Fruit fly (Drosophila melanogaster) whole organism, prepupa: Measurements from ENCODE around the gene CG7739.

Experiments used
- Blimp-1 ChIP-seq: fragments of 200-800 bp; sonication (Bioruptor generic); optimal IDR thresholded peaks from 3 replicates; lab custom pipeline; 2017; ENCODE audit warnings: missing biosample characterization, missing genetic modification characterization, mild to moderate bottlenecking, moderate library complexity, missing genetic modification reagents
- CG10669 ChIP-seq: fragments of 200-800 bp; sonication (Bioruptor generic); optimal IDR thresholded peaks from 3 replicates; lab custom pipeline; 2018; ENCODE audit warnings: missing biosample characterization, mild to moderate bottlenecking, missing genetic modification characterization, moderate library complexity
- CG11294 ChIP-seq: fragments of 200-800 bp; sonication (Bioruptor generic); IDR thresholded peaks from 2 replicates; pipeline ENCODE4 v1.3.6; 2022; ENCODE audit warnings: missing biosample characterization, missing genetic modification characterization
- CG11762 ChIP-seq: fragments of 200-800 bp; sonication (Bioruptor generic); optimal IDR thresholded peaks from 3 replicates; lab custom pipeline; 2016; ENCODE audit warnings: missing biosample characterization, missing genetic modification characterization; ENCODE audit not compliant: insufficient read depth
- CG11902 ChIP-seq: fragments of 200-800 bp; sonication (Bioruptor generic); optimal IDR thresholded peaks from 3 replicates; lab custom pipeline; 2016; ENCODE audit warnings: missing biosample characterization, missing genetic modification characterization
- CG16779 ChIP-seq: fragments of 200-800 bp; sonication (Bioruptor generic); optimal IDR thresholded peaks from 3 replicates; lab custom pipeline; 2017; ENCODE audit warnings: missing biosample characterization, mild to moderate bottlenecking, missing genetic modification characterization
- CG3032 ChIP-seq: fragments of 200-800 bp; optimal IDR thresholded peaks from 2 replicates; lab custom pipeline; 2019; ENCODE audit warnings: missing biosample characterization, mild to moderate bottlenecking, missing genetic modification characterization, moderate library complexity
- CG32006 ChIP-seq: fragments of 200-800 bp; sonication (Bioruptor generic); optimal IDR thresholded peaks from 3 replicates; lab custom pipeline; 2017; ENCODE audit warnings: missing biosample characterization, mild to moderate bottlenecking, missing genetic modification characterization
- CG34406 ChIP-seq: fragments of 200-800 bp; sonication (Bioruptor generic); optimal IDR thresholded peaks from 3 replicates; lab custom pipeline; 2016; ENCODE audit warnings: missing biosample characterization, missing genetic modification characterization
- CG3919 ChIP-seq: fragments of 200-800 bp; sonication (Bioruptor generic); optimal IDR thresholded peaks from 3 replicates; lab custom pipeline; 2016; ENCODE audit warnings: missing biosample characterization, missing genetic modification characterization
- CG4318 ChIP-seq: fragments of 200-800 bp; sonication (Bioruptor generic); optimal IDR thresholded peaks from 3 replicates; lab custom pipeline; 2017; ENCODE audit warnings: missing biosample characterization, mild to moderate bottlenecking, missing genetic modification characterization
- CG6163 ChIP-seq: fragments of 200-800 bp; sonication (Bioruptor generic); IDR thresholded peaks from 3 replicates; pipeline ENCODE4 v1.3.6; 2022; ENCODE audit warnings: missing biosample characterization, missing genetic modification characterization
- CG6276 ChIP-seq: fragments of 200-800 bp; sonication (Bioruptor generic); optimal IDR thresholded peaks from 2 replicates; lab custom pipeline; 2017; ENCODE audit warnings: missing biosample characterization, mild to moderate bottlenecking, missing genetic modification characterization
- CG6792 ChIP-seq: fragments of 200-800 bp; sonication (Bioruptor generic); optimal IDR thresholded peaks from 3 replicates; lab custom pipeline; 2016; ENCODE audit warnings: missing biosample characterization, missing genetic modification characterization
- CG6808 ChIP-seq: fragments of 200-800 bp; sonication (Bioruptor generic); optimal IDR thresholded peaks from 3 replicates; lab custom pipeline; 2017; ENCODE audit warnings: missing biosample characterization, missing genetic modification characterization, mild to moderate bottlenecking, moderate library complexity, missing genetic modification reagents
- CG7368 ChIP-seq: fragments of 200-800 bp; sonication (Bioruptor generic); optimal IDR thresholded peaks from 3 replicates; lab custom pipeline; 2016; ENCODE audit warnings: missing biosample characterization, missing genetic modification characterization
- CG8119 ChIP-seq: fragments of 200-800 bp; sonication (Bioruptor generic); IDR thresholded peaks from 3 replicates; pipeline ENCODE4 v1.3.6; 2022; ENCODE audit warnings: missing biosample characterization, missing genetic modification characterization
- CG8632 ChIP-seq: fragments of 200-800 bp; sonication (Bioruptor generic); optimal IDR thresholded peaks from 3 replicates; lab custom pipeline; 2016; ENCODE audit warnings: missing biosample characterization, missing genetic modification characterization
- Eip78C ChIP-seq: fragments of 200-800 bp; sonication (Bioruptor generic); peaks from one replicate; lab custom pipeline; 2016; ENCODE audit warnings: missing biosample characterization, missing genetic modification characterization
- Eip93F ChIP-seq: fragments of 200-800 bp; sonication (Bioruptor generic); optimal IDR thresholded peaks from 2 replicates; lab custom pipeline; 2016; ENCODE audit warnings: missing biosample characterization, mild to moderate bottlenecking, missing genetic modification characterization
- Ets96B ChIP-seq: fragments of 200-800 bp; optimal IDR thresholded peaks from 2 replicates; lab custom pipeline; 2019; ENCODE audit warnings: missing biosample characterization, mild to moderate bottlenecking, missing genetic modification characterization, moderate library complexity
- Gug ChIP-seq: fragments of 200-800 bp; sonication (Bioruptor generic); IDR thresholded peaks from 2 replicates; pipeline ENCODE4 v1.3.6; 2022; ENCODE audit warnings: missing biosample characterization, missing genetic modification characterization
- Lpt ChIP-seq: fragments of 200-800 bp; sonication (Bioruptor generic); optimal IDR thresholded peaks from 3 replicates; lab custom pipeline; 2016; ENCODE audit warnings: missing biosample characterization, missing genetic modification characterization
- Met ChIP-seq: fragments of 200-800 bp; sonication (Bioruptor generic); optimal IDR thresholded peaks from 3 replicates; lab custom pipeline; 2016; ENCODE audit warnings: missing biosample characterization, missing genetic modification characterization
- OdsH ChIP-seq: fragments of 200-800 bp; sonication (Bioruptor generic); optimal IDR thresholded peaks from 3 replicates; lab custom pipeline; 2016; ENCODE audit warnings: missing biosample characterization, missing genetic modification characterization
- Smox ChIP-seq: fragments of 200-800 bp; sonication (Bioruptor generic); optimal IDR thresholded peaks from 3 replicates; lab custom pipeline; 2016; ENCODE audit warnings: missing biosample characterization, missing genetic modification characterization
- Sox102F ChIP-seq: fragments of 200-800 bp; sonication (Bioruptor generic); optimal IDR thresholded peaks from 2 replicates; lab custom pipeline; 2016; ENCODE audit warnings: missing biosample characterization, mild to moderate bottlenecking, missing genetic modification characterization
- Sox14 ChIP-seq: fragments of 200-800 bp; sonication (Bioruptor generic); optimal IDR thresholded peaks from 3 replicates; lab custom pipeline; 2016; ENCODE audit warnings: missing biosample characterization, missing genetic modification characterization
- Sox15 ChIP-seq: fragments of 200-800 bp; sonication (Bioruptor generic); optimal IDR thresholded peaks from 3 replicates; lab custom pipeline; 2016; ENCODE audit warnings: missing biosample characterization, missing genetic modification characterization
- achi ChIP-seq: fragments of 200-800 bp; sonication (Bioruptor generic); optimal IDR thresholded peaks from 3 replicates; lab custom pipeline; 2016; ENCODE audit warnings: missing biosample characterization, missing genetic modification characterization
- acj6 ChIP-seq: fragments of 200-800 bp; sonication (Bioruptor generic); optimal IDR thresholded peaks from 3 replicates; lab custom pipeline; 2016; ENCODE audit warnings: missing biosample characterization, missing genetic modification characterization
- cyc ChIP-seq: fragments of 200-800 bp; sonication (Bioruptor generic); optimal IDR thresholded peaks from 3 replicates; lab custom pipeline; 2016; ENCODE audit warnings: missing biosample characterization, missing genetic modification characterization
- dac ChIP-seq: fragments of 200-800 bp; sonication (Bioruptor generic); optimal IDR thresholded peaks from 2 replicates; lab custom pipeline; 2017; ENCODE audit warnings: missing biosample characterization, mild to moderate bottlenecking, missing genetic modification characterization
- dsx ChIP-seq: fragments of 200-800 bp; optimal IDR thresholded peaks from 3 replicates; lab custom pipeline; 2019; ENCODE audit warnings: missing biosample characterization, mild to moderate bottlenecking, missing genetic modification characterization, moderate library complexity; ENCODE audit not compliant: poor library complexity, severe bottlenecking
- fd59A ChIP-seq: fragments of 200-800 bp; sonication (Bioruptor generic); optimal IDR thresholded peaks from 2 replicates; lab custom pipeline; 2017; ENCODE audit warnings: missing biosample characterization, mild to moderate bottlenecking, missing genetic modification characterization, missing genetic modification reagents
- fd85E ChIP-seq: fragments of 200-800 bp; sonication (Bioruptor generic); optimal IDR thresholded peaks from 3 replicates; lab custom pipeline; 2016; ENCODE audit warnings: missing biosample characterization, missing genetic modification characterization
- lz ChIP-seq: fragments of 200-800 bp; sonication (Bioruptor generic); optimal IDR thresholded peaks from 3 replicates; lab custom pipeline; 2016; ENCODE audit warnings: missing biosample characterization, missing genetic modification characterization
- net ChIP-seq: fragments of 200-800 bp; sonication (Bioruptor generic); optimal IDR thresholded peaks from 3 replicates; lab custom pipeline; 2016; ENCODE audit warnings: missing biosample characterization, missing genetic modification characterization
- pdm3 ChIP-seq: fragments of 200-800 bp; sonication (Bioruptor generic); optimal IDR thresholded peaks from 3 replicates; lab custom pipeline; 2016; ENCODE audit warnings: missing biosample characterization, missing genetic modification characterization
- salr ChIP-seq, 2 experiments: fragments of 200-800 bp; sonication (Bioruptor generic); optimal IDR thresholded peaks; 3 replicates each; lab custom pipeline; 2016 to 2018; ENCODE audit warnings: missing biosample characterization in 2 of 2, missing genetic modification characterization in 2 of 2, mild to moderate bottlenecking in 1 of 2
- spab ChIP-seq: fragments of 200-800 bp; sonication (Bioruptor generic); optimal IDR thresholded peaks from 2 replicates; lab custom pipeline; 2017; ENCODE audit warnings: missing biosample characterization, mild to moderate bottlenecking, missing genetic modification characterization, missing genetic modification reagents
- ss ChIP-seq, 2 experiments: fragments of 200-800 bp; sonication (Bioruptor generic); optimal IDR thresholded peaks; 2 replicates in 1 of 2; 3 replicates in 1 of 2; lab custom pipeline; 2017 to 2018; ENCODE audit warnings: mild to moderate bottlenecking in 2 of 2, missing biosample characterization in 2 of 2, missing genetic modification characterization in 2 of 2, moderate library complexity in 1 of 2
- topi ChIP-seq: fragments of 200-800 bp; sonication (Bioruptor generic); optimal IDR thresholded peaks from 3 replicates; lab custom pipeline; 2016; ENCODE audit warnings: missing biosample characterization, missing genetic modification characterization

Gene CG7739

DNA sequence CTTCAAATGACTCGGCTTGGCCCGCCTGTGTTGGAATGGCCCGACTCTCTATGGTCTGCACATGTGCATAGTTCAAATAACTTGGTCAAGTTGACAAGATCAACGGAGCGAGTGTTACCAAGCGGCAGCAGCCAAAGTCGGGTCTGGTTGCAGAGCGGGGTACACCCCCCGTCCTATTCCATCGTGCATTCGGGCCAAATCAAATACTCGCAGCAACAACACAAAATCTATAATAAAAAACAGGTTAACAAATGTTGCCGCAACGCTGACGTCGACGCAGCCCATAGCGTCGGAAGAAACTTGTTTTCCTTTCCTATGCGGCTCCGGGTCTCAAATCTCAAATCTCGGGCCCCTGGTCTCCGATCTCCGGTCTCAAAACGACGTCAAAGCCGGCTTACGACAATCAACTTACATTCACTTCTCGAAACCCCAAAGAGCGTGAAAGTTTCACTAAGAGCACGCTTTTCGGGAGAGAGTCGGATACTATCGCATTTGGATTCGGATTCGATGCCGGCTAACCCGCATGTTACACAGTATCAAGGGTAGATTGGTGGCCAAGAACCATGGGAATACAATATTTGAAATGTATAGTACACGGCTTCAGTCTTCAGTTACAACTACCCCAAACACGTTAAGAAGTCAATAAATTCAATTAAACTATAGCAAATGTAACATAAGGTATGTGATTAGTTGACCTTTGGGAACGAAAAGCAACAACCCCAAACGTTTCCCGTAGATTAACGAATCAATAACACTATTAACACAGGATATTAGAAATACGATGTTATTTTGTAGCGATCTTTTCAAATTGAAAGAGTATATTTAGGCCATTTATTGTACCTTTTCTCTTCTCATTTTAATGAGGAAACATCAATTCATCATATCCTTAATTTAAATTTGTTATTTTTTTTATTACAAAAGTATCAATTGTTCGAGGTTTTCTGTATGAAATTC is 28.3 kb downstream of the CG7739 start (continued):
- TF ChIP-seq dsx (GFP tag; lab: Kevin White, UChicago) (peak; percentile 11), Eip78C (GFP tag; lab: Kevin White, UChicago) (peak; percentile 95), CG11762 (GFP tag; lab: Kevin White, UChicago) (peak; percentile 58), CG8119 (GFP tag; lab: Robert Waterston, UW) (0 out of 3 replicates have a peak, but pooled peaks have one; percentile 37), Lpt (peak; percentile 48), CG34406 (peak; percentile 76), CG6276 (peak; percentile 81), CG32006 (GFP tag; lab: Kevin White, UChicago) (peak; percentile 90), OdsH (GFP tag; lab: Kevin White, UChicago) (peak; percentile 81), pdm3 (GFP tag; lab: Kevin White, UChicago) (peak; percentile 79), CG11902 (GFP tag; lab: Kevin White, UChicago) (peak; percentile 32)

DNA sequence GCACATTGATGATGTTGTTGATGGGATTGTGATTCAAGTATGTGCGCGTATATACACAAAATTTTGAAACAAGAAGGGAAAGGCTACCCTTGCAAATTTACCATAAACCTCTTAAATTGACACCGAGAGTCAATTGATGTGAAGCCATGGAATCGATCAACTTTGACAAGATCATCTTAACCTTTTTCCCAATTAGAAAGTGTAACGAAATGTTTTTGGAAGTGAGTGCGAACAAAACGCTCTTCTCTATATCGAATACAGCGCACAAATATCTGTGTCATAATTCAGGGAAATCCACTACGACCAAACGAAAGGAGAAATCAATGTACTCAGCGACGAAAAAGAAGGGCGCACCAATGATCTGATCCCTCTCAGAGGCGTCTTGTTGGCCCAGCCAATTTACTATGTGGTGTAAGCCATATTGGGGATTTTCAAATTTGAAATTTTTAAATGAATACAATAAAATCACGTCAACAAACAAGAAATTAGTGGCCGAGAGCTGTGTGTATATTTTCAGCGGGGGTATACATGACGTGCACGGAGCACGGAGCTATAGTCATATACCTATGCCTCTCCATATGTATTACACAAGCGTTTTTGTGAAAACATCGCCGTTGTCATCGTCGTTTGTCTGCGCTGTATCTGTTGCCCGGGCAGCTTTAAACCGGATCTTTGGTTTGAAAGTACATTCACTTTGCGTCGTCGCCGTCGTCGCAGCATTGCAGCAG is 29.3 kb downstream of the CG7739 start:
- peak; percentile 84 for TF ChIP-seq topi (GFP tag; lab: Kevin White, UChicago)
- peak; percentile 59 for TF ChIP-seq CG6276
- peak; percentile 47 for TF ChIP-seq CG16779
- peak; percentile 65 for TF ChIP-seq OdsH (GFP tag; lab: Kevin White, UChicago)
- peak; percentile 75 for TF ChIP-seq CG8119 (GFP tag; lab: Robert Waterston, UW)
- peak; percentile 94 for TF ChIP-seq Eip78C (GFP tag; lab: Kevin White, UChicago)
- peak; percentile 72 for TF ChIP-seq fd59A (GFP tag; lab: Kevin White, UChicago)
- TF ChIP-seq salr (GFP tag; optimal IDR thresholded peaks at IDR 0.05; lab: Kevin White, UChicago), result peak; percentile 25 to 31
- TF ChIP-seq spab (GFP tag; lab: Kevin White, UChicago), result peak; percentile 55
- TF ChIP-seq Sox15 (GFP tag; lab: Kevin White, UChicago), result peak; percentile 40
- peak; percentile 84 for TF ChIP-seq cyc
- peak; percentile 68 for TF ChIP-seq CG3919
- TF ChIP-seq acj6, result peak; percentile 64
- peak; percentile 54 for TF ChIP-seq dsx (GFP tag; lab: Kevin White, UChicago)
- peak; percentile 69 for TF ChIP-seq CG32006 (GFP tag; lab: Kevin White, UChicago)
- peak; percentile 61 for TF ChIP-seq dac (GFP tag; lab: Kevin White, UChicago)
- TF ChIP-seq Sox102F (GFP tag; lab: Kevin White, UChicago), result peak; percentile 80
- TF ChIP-seq Sox14 (GFP tag; lab: Kevin White, UChicago), result peak; percentile 88
- TF ChIP-seq CG4318 (GFP tag; lab: Kevin White, UChicago), result peak; percentile 20
- TF ChIP-seq CG11762 (GFP tag; lab: Kevin White, UChicago), result peak; percentile 35
- TF ChIP-seq Lpt, result peak; percentile 64
- TF ChIP-seq CG6792, result peak; percentile 69
- TF ChIP-seq Blimp-1 (GFP tag; lab: Kevin White, UChicago), result peak; percentile 52
- TF ChIP-seq CG11902 (GFP tag; lab: Kevin White, UChicago), result peak; percentile 35
- peak; percentile 24; the same call in 1 of the 2 replicates for TF ChIP-seq Gug (GFP tag; lab: Robert Waterston, UW)
- no peak for TF ChIP-seq CG11294 (GFP tag; lab: Robert Waterston, UW)
- TF ChIP-seq CG6808 (GFP tag; lab: Kevin White, UChicago), result peak; percentile 70
- peak; percentile 90 for TF ChIP-seq Met (GFP tag; lab: Kevin White, UChicago)
- TF ChIP-seq achi, result peak; percentile 71
- peak; percentile 31 for TF ChIP-seq CG8632 (GFP tag; lab: Kevin White, UChicago)
- TF ChIP-seq CG34406, result peak; percentile 53
- TF ChIP-seq Ets96B, result peak; percentile 66
- TF ChIP-seq lz (GFP tag; lab: Kevin White, UChicago), result peak; percentile 76
- no peak for TF ChIP-seq fd85E (GFP tag; lab: Kevin White, UChicago)
- peak; percentile 73 for TF ChIP-seq CG7368 (GFP tag; lab: Kevin White, UChicago)
- peak; percentile 64 to 66 for TF ChIP-seq ss (GFP tag; optimal IDR thresholded peaks at IDR 0.05; lab: Kevin White, UChicago)
- TF ChIP-seq CG10669, result peak; percentile 63
- TF ChIP-seq Eip93F (GFP tag; lab: Kevin White, UChicago), result no peak
- TF ChIP-seq Smox, result peak; percentile 78
- peak; percentile 72 for TF ChIP-seq CG3032 (tag; lab: Kevin White, UChicago)
- peak; percentile 58 for TF ChIP-seq CG6163
- peak; percentile 50 for TF ChIP-seq net (GFP tag; lab: Kevin White, UChicago)
